Fruit fly (Drosophila melanogaster) whole organism, embryonic: Measurements from ENCODE around the gene Ube3a.

Source experiments
- Ada2b ChIP-seq: fragments of 200-800 bp; sonication (Bioruptor generic); IDR thresholded peaks from 2 replicates; pipeline ENCODE4 v1.3.6; 2022; ENCODE audit warnings: missing biosample characterization, missing genetic modification characterization
- CG12155 ChIP-seq: fragments of 200-800 bp; sonication (Bioruptor generic); optimal IDR thresholded peaks from 3 replicates; lab custom pipeline; 2016; ENCODE audit warnings: missing biosample characterization, missing genetic modification characterization
- CG13624 ChIP-seq: fragments of 200-800 bp; sonication (Bioruptor generic); optimal IDR thresholded peaks from 2 replicates; lab custom pipeline; 2016; ENCODE audit warnings: missing biosample characterization, missing genetic modification characterization
- CG17385 ChIP-seq: fragments of 200-800 bp; sonication (Bioruptor generic); optimal IDR thresholded peaks from 3 replicates; lab custom pipeline; 2018; ENCODE audit warnings: missing biosample characterization, mild to moderate bottlenecking, missing genetic modification characterization
- CG18619 ChIP-seq: fragments of 200-800 bp; sonication (Bioruptor generic); optimal IDR thresholded peaks from 3 replicates; lab custom pipeline; 2017; ENCODE audit warnings: missing biosample characterization, mild to moderate bottlenecking, missing genetic modification characterization
- CG32767 ChIP-seq: fragments of 200-800 bp; sonication (Bioruptor generic); IDR thresholded peaks from 2 replicates; pipeline ENCODE4 v1.3.6; 2022; ENCODE audit warnings: missing biosample characterization, missing genetic modification characterization
- CG34422 ChIP-seq: fragments of 200-800 bp; sonication (Bioruptor generic); IDR thresholded peaks from 3 replicates; pipeline ENCODE4 v1.3.6; 2022; ENCODE audit warnings: missing biosample characterization, missing genetic modification characterization
- CG5180 ChIP-seq: fragments of 200-800 bp; sonication (Bioruptor generic); optimal IDR thresholded peaks from 3 replicates; lab custom pipeline; 2017; ENCODE audit warnings: missing biosample characterization, missing genetic modification characterization, mild to moderate bottlenecking, moderate library complexity, missing genetic modification reagents
- CG7987 ChIP-seq: fragments of 200-800 bp; sonication (Bioruptor generic); optimal IDR thresholded peaks from 2 replicates; lab custom pipeline; 2018; ENCODE audit warnings: missing biosample characterization, mild to moderate bottlenecking, missing genetic modification characterization, moderate library complexity
- CG8765 ChIP-seq: fragments of 200-800 bp; sonication (Bioruptor generic); IDR thresholded peaks from 2 replicates; pipeline ENCODE4 v1.3.6; 2022; ENCODE audit warnings: missing biosample characterization, missing genetic modification characterization
- Doc3 ChIP-seq: fragments of 200-800 bp; sonication (Bioruptor generic); IDR thresholded peaks from 3 replicates; pipeline ENCODE4 v1.3.6; 2022; ENCODE audit warnings: missing biosample characterization, missing genetic modification characterization; ENCODE audit not compliant: partially characterized antibody
- Elba2 ChIP-seq: fragments of 200-800 bp; sonication (Bioruptor generic); optimal IDR thresholded peaks from 3 replicates; lab custom pipeline; 2016; ENCODE audit warnings: missing biosample characterization, missing genetic modification characterization
- Hr39 ChIP-seq: fragments of >200 bp; optimal IDR thresholded peaks from 2 replicates; lab custom pipeline; 2017
- Lim3 ChIP-seq: fragments of 200-800 bp; sonication (Bioruptor generic); IDR thresholded peaks from 2 replicates; pipeline ENCODE4 v1.3.6; 2022; ENCODE audit warnings: missing biosample characterization, missing genetic modification characterization
- Med ChIP-seq: fragments of 200-800 bp; sonication (Bioruptor generic); peaks from one replicate; lab custom pipeline; 2016; ENCODE audit warnings: missing biosample characterization, missing genetic modification characterization, mild to moderate bottlenecking, inconsistent platforms, moderate library complexity
- Mes4 ChIP-seq: fragments of 200-800 bp; sonication (Bioruptor generic); optimal IDR thresholded peaks from 2 replicates; lab custom pipeline; 2016; ENCODE audit warnings: missing biosample characterization, missing genetic modification characterization
- Opbp ChIP-seq: fragments of 200-800 bp; sonication (Bioruptor generic); IDR thresholded peaks from 3 replicates; pipeline ENCODE4 v1.3.6; 2022; ENCODE audit warnings: missing biosample characterization, missing genetic modification characterization; ENCODE audit not compliant: partially characterized antibody
- Optix ChIP-seq: fragments of 200-800 bp; sonication (Bioruptor generic); IDR thresholded peaks from 3 replicates; pipeline ENCODE4 v1.3.6; 2022; ENCODE audit warnings: missing biosample characterization, missing genetic modification characterization
- Rfx ChIP-seq: fragments of 200-800 bp; sonication (Bioruptor generic); IDR thresholded peaks from 2 replicates; pipeline ENCODE4 v1.3.6; 2022; ENCODE audit warnings: missing biosample characterization, missing genetic modification characterization
- Scr ChIP-seq: fragments of 200-800 bp; sonication (Bioruptor generic); IDR thresholded peaks from 2 replicates; pipeline ENCODE4 v1.3.6; 2022; ENCODE audit warnings: missing biosample characterization, missing genetic modification characterization; ENCODE audit not compliant: partially characterized antibody
- Side ChIP-seq: fragments of 200-800 bp; sonication (Bioruptor generic); optimal IDR thresholded peaks from 2 replicates; lab custom pipeline; 2016; ENCODE audit warnings: missing biosample characterization, missing genetic modification characterization
- Sox102F ChIP-seq: fragments of 200-800 bp; sonication (Bioruptor generic); optimal IDR thresholded peaks from 2 replicates; lab custom pipeline; 2018; ENCODE audit warnings: missing biosample characterization, mild to moderate bottlenecking, missing genetic modification characterization, moderate library complexity
- bbx ChIP-seq: fragments of 200-800 bp; sonication (Bioruptor generic); IDR thresholded peaks from 2 replicates; pipeline ENCODE4 v1.3.6; 2022; ENCODE audit warnings: missing biosample characterization, missing genetic modification characterization; ENCODE audit not compliant: partially characterized antibody
- bsh ChIP-seq, 2 experiments: fragments of 200-800 bp; sonication (Bioruptor generic); optimal IDR thresholded peaks; 2 replicates each; lab custom pipeline; 2017 to 2018; ENCODE audit warnings: mild to moderate bottlenecking in 2 of 2, missing biosample characterization in 2 of 2, missing genetic modification characterization in 2 of 2, moderate library complexity in 1 of 2
- chn ChIP-seq: fragments of 200-800 bp; sonication (Bioruptor generic); optimal IDR thresholded peaks from 2 replicates; lab custom pipeline; 2016; ENCODE audit warnings: missing biosample characterization, missing genetic modification characterization
- crp ChIP-seq, 2 experiments: fragments of 200-800 bp; sonication (Bioruptor generic); optimal IDR thresholded peaks; 2 replicates in 1 of 2; 3 replicates in 1 of 2; lab custom pipeline; 2017; ENCODE audit warnings: missing biosample characterization in 2 of 2, missing genetic modification characterization in 2 of 2, mild to moderate bottlenecking in 1 of 2, moderate library complexity in 1 of 2
- dati ChIP-seq: fragments of 200-800 bp; sonication (Bioruptor generic); IDR thresholded peaks from 2 replicates; pipeline ENCODE4 v1.3.6; 2022; ENCODE audit warnings: missing biosample characterization, missing genetic modification characterization
- dpn ChIP-seq, 2 experiments: fragments of 200-800 bp; sonication (Bioruptor generic); optimal IDR thresholded peaks; 3 replicates each; lab custom pipeline; 2016; ENCODE audit warnings: missing biosample characterization in 2 of 2, missing genetic modification characterization in 2 of 2
- eve ChIP-seq, 2 experiments: fragments of >200 bp; optimal IDR thresholded peaks; 2 replicates each; lab custom pipeline; 2017; ENCODE audit warnings: missing biosample characterization in 2 of 2, missing genetic modification characterization in 2 of 2
- exex ChIP-seq: fragments of 200-800 bp; sonication (Bioruptor generic); optimal IDR thresholded peaks from 4 replicates; lab custom pipeline; 2018; ENCODE audit warnings: missing biosample characterization, mild to moderate bottlenecking, missing genetic modification characterization, moderate library complexity
- ftz-f1 ChIP-seq: fragments of 200-800 bp; sonication (Bioruptor generic); optimal IDR thresholded peaks from 2 replicates; lab custom pipeline; 2016; ENCODE audit warnings: missing biosample characterization, missing genetic modification characterization
- gfzf ChIP-seq: fragments of 200-800 bp; sonication (Bioruptor generic); optimal IDR thresholded peaks from 2 replicates; lab custom pipeline; 2016; ENCODE audit warnings: missing biosample characterization, mild to moderate bottlenecking, missing genetic modification characterization, moderate library complexity
- grau ChIP-seq: fragments of 200-800 bp; optimal IDR thresholded peaks from 3 replicates; lab custom pipeline; 2019; ENCODE audit warnings: missing biosample characterization, mild to moderate bottlenecking, missing genetic modification characterization, moderate library complexity
- grn ChIP-seq: fragments of 200-800 bp; sonication (Bioruptor generic); optimal IDR thresholded peaks from 3 replicates; lab custom pipeline; 2017; ENCODE audit warnings: missing biosample characterization, missing genetic modification characterization
- hbn ChIP-seq: fragments of 200-800 bp; sonication (Bioruptor generic); IDR thresholded peaks from 2 replicates; pipeline ENCODE4 v1.3.6; 2022; ENCODE audit warnings: missing biosample characterization, missing genetic modification characterization; ENCODE audit not compliant: partially characterized antibody
- kah ChIP-seq: fragments of 200-800 bp; sonication (Bioruptor generic); optimal IDR thresholded peaks from 2 replicates; lab custom pipeline; 2018; ENCODE audit warnings: missing biosample characterization, mild to moderate bottlenecking, missing genetic modification characterization
- kni ChIP-seq: fragments of 200-800 bp; sonication (Bioruptor generic); optimal IDR thresholded peaks from 3 replicates; lab custom pipeline; 2017; ENCODE audit warnings: mild to moderate bottlenecking, missing biosample characterization, missing genetic modification reagents, missing genetic modification characterization
- nerfin-2 ChIP-seq: fragments of 200-800 bp; sonication (Bioruptor generic); IDR thresholded peaks from 2 replicates; pipeline ENCODE4 v1.3.6; 2022; ENCODE audit warnings: missing biosample characterization, missing genetic modification characterization; ENCODE audit not compliant: partially characterized antibody
- org-1 ChIP-seq: fragments of 200-800 bp; sonication (Bioruptor generic); optimal IDR thresholded peaks from 2 replicates; lab custom pipeline; 2017; ENCODE audit warnings: missing biosample characterization, missing genetic modification characterization
- pan ChIP-seq, 4 experiments: fragments of >200 bp in 3 of 4; fragments of 200-800 bp in 1 of 4; sonication (Bioruptor generic) in 1 of 4; optimal IDR thresholded peaks in 3 of 4; IDR thresholded peaks in 1 of 4; 2 replicates each; pipeline versions ENCODE4 v1.3.6 to Lab custom; 2017 to 2022; ENCODE audit warnings: missing biosample characterization in 2 of 4, missing genetic modification characterization in 2 of 4, mixed read lengths in 1 of 4
- pho ChIP-seq: fragments of 200-800 bp; sonication (Bioruptor generic); optimal IDR thresholded peaks from 2 replicates; lab custom pipeline; 2016; ENCODE audit warnings: missing biosample characterization, missing genetic modification characterization
- phol ChIP-seq: fragments of 200-800 bp; sonication (Bioruptor generic); optimal IDR thresholded peaks from 3 replicates; lab custom pipeline; 2018; ENCODE audit warnings: missing biosample characterization, mild to moderate bottlenecking, missing genetic modification characterization, moderate library complexity
- pzg ChIP-seq: fragments of 200-800 bp; sonication (Bioruptor generic); optimal IDR thresholded peaks from 3 replicates; lab custom pipeline; 2018; ENCODE audit warnings: missing biosample characterization, mild to moderate bottlenecking, missing genetic modification characterization, moderate library complexity
- seq ChIP-seq: fragments of 200-800 bp; sonication (Bioruptor generic); IDR thresholded peaks from 2 replicates; pipeline ENCODE4 v1.3.6; 2022; ENCODE audit warnings: missing biosample characterization, missing genetic modification characterization
- sisA ChIP-seq: fragments of 200-800 bp; sonication (Bioruptor generic); IDR thresholded peaks from 2 replicates; pipeline ENCODE4 v1.3.6; 2022; ENCODE audit warnings: missing biosample characterization, missing genetic modification characterization
- slp2 ChIP-seq: fragments of 200-800 bp; sonication (Bioruptor generic); optimal IDR thresholded peaks from 2 replicates; lab custom pipeline; 2016; ENCODE audit warnings: missing biosample characterization, missing genetic modification characterization
- trh ChIP-seq: fragments of 200-800 bp; sonication (Bioruptor generic); optimal IDR thresholded peaks from 2 replicates; lab custom pipeline; 2016; ENCODE audit warnings: missing biosample characterization, missing genetic modification characterization
- z ChIP-seq: fragments of 200-800 bp; sonication (Bioruptor generic); IDR thresholded peaks from 3 replicates; pipeline ENCODE4 v1.3.6; 2022; ENCODE audit warnings: missing biosample characterization, missing genetic modification characterization

Gene Ube3a

DNA sequence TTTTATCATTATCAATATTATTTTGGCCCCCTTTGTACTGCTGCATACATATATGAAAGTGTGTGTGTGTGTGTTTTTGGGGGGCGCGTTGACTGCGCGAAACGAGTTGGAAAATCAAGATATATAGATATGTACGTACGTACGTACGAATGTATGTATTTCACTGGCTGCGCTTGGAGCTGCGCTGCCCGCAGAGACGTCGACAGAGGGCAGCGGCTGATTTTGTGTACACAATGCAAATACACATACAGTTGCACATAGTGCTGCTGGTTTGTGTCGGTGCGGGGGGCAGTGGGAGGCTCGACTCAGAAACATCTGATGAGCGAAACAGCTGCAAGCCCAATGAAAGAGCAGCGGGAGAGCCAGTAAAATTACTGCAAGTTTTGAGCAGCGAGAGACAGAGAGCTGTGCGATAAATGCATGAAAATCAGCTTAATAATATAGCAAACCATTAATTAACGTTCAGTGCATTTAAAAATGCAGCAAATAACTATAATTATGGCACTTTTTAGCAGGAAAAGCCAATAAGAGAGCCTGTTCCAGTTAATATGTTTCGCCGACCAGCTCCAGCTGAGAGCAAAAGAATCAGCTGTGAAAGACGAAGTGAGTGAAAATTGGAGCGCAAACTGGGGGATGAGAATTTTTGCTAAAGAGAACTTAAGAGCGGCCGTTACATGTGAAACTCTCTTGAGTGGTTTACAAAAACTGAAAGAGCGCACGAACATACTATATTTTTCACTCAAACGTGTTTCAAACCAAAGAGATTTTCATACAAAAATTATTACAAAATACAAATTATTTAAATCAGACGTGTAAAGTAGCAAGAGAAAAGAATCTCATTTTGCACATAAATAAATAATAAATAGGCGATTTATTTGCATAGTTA lies 37.2 kb upstream of the Ube3a start (continued):
- no peak for TF ChIP-seq hbn (GFP tag; lab: Robert Waterston, UW)
- no peak for TF ChIP-seq gfzf (GFP tag; lab: Kevin White, UChicago)
- no peak for TF ChIP-seq CG5180
- peak; percentile 74 for TF ChIP-seq Med (GFP tag; lab: Kevin White, UChicago)
- TF ChIP-seq slp2 (GFP tag; lab: Kevin White, UChicago), result no peak
- TF ChIP-seq Sox102F (GFP tag; lab: Kevin White, UChicago), result no peak
- peak in 1 of 2 experiments; percentile 78 for TF ChIP-seq crp (GFP tag; optimal IDR thresholded peaks at IDR 0.05; lab: Kevin White, UChicago)
- no peak for TF ChIP-seq Lim3 (GFP tag; lab: Robert Waterston, UW)
- no peak for TF ChIP-seq nerfin-2 (GFP tag; lab: Robert Waterston, UW)
- peak; percentile 41; the same call in 1 of the 2 replicates for TF ChIP-seq CG32767 (GFP tag; lab: Robert Waterston, UW)
- TF ChIP-seq grau (tag; lab: Kevin White, UChicago), result no peak
- TF ChIP-seq bsh (GFP tag; optimal IDR thresholded peaks at IDR 0.05; lab: Kevin White, UChicago), result peak; percentile 22 to 52
- no peak for TF ChIP-seq CG17385 (GFP tag; lab: Kevin White, UChicago)
- no peak for TF ChIP-seq Ada2b
- TF ChIP-seq exex (tag; lab: Kevin White, UChicago), result no peak
- TF ChIP-seq CG8765 (GFP tag; lab: Robert Waterston, UW), result no peak
- TF ChIP-seq Mes4, result peak; percentile 13
- peak; percentile 54 for TF ChIP-seq bbx (GFP tag; lab: Robert Waterston, UW)
- no peak; the same call in 1 of the 2 replicates for TF ChIP-seq Scr (GFP tag; lab: Robert Waterston, UW)
- peak; percentile 40 for TF ChIP-seq Elba2 (GFP tag; lab: Kevin White, UChicago)
- TF ChIP-seq phol (tag; lab: Kevin White, UChicago), result no peak
- peak; percentile 52; the same call in 1 of the 2 replicates for TF ChIP-seq seq
- TF ChIP-seq CG13624 (GFP tag; lab: Kevin White, UChicago), result no peak
- peak; percentile 81 for TF ChIP-seq kni (GFP tag; lab: Kevin White, UChicago)
- TF ChIP-seq pho (GFP tag; lab: Kevin White, UChicago), result no peak
- TF ChIP-seq kah (GFP tag; lab: Kevin White, UChicago), result no peak
- no peak for TF ChIP-seq trh (GFP tag; lab: Kevin White, UChicago)
- TF ChIP-seq CG18619 (GFP tag; lab: Kevin White, UChicago), result no peak
- TF ChIP-seq Side (GFP tag; lab: Kevin White, UChicago), result peak; percentile 46
- TF ChIP-seq z, result peak; percentile 96
- no peak for TF ChIP-seq chn (GFP tag; lab: Kevin White, UChicago)
- no peak for TF ChIP-seq ftz-f1
- no peak; the same call in 2 of the 3 replicates for TF ChIP-seq Opbp (GFP tag; lab: Robert Waterston, UW)
- TF ChIP-seq dati (GFP tag; lab: Robert Waterston, UW), result no peak
- TF ChIP-seq dpn (GFP tag; optimal IDR thresholded peaks at IDR 0.05; lab: Kevin White, UChicago), result no peak
- no peak for TF ChIP-seq grn (GFP tag; lab: Kevin White, UChicago)
- no peak for TF ChIP-seq CG12155 (GFP tag; lab: Kevin White, UChicago)
- TF ChIP-seq Hr39 (lab: Kevin White, UChicago), result no peak
- TF ChIP-seq sisA (GFP tag; lab: Robert Waterston, UW), result no peak
- TF ChIP-seq pzg, result no peak
- TF ChIP-seq eve (GFP tag; optimal IDR thresholded peaks at IDR 0.05; lab: Kevin White, UChicago), result peak in 1 of 2 experiments; percentile 74
- TF ChIP-seq Optix (GFP tag; lab: Robert Waterston, UW), result no peak
- no peak for TF ChIP-seq pan (optimal IDR thresholded peaks at IDR 0.05; lab: Kevin White, UChicago)
- no peak for TF ChIP-seq pan (GFP tag; optimal IDR thresholded peaks at IDR 0.05 in 1 of 2, IDR thresholded peaks at IDR 0.05 in 1 of 2)
- TF ChIP-seq Doc3 (GFP tag; lab: Robert Waterston, UW), result no peak
- no peak for TF ChIP-seq CG7987 (GFP tag; lab: Kevin White, UChicago)
- peak; percentile 15; the same call in 1 of the 3 replicates for TF ChIP-seq CG34422
- TF ChIP-seq org-1 (GFP tag; lab: Kevin White, UChicago), result no peak
- peak; percentile 27; the same call in 1 of the 2 replicates for TF ChIP-seq Rfx
